Fruit fly (Drosophila melanogaster) S2 (cell line): Measurements from ENCODE around the gene SelT.

ENCODE experiments used
- CG8478 ChIP-seq: fragments of >200 bp; optimal IDR thresholded peaks from 2 replicates; lab custom pipeline; 2018
- CTCF ChIP-seq, 2 experiments: fragments of >200 bp; optimal IDR thresholded peaks; 2 replicates each; lab custom pipeline; 2018

dm6 chr2L:5043043-5043442 is 32.3 kb downstream of the SelT start, which contains the start of the genes CG33995, CG44000 and CG44001:
- TF ChIP-seq CG8478 (no peak), CTCF (optimal IDR thresholded peaks at IDR 0.05; lab: Kevin White, UChicago) (peak in 1 of 2 experiments; percentile 23)
